Fruit fly (Drosophila melanogaster) whole organism: ENCODE measurements around the gene Trmt61.

Source experiments
- CG8478 ChIP-seq: fragments of >200 bp; optimal IDR thresholded peaks from 2 replicates; lab custom pipeline; 2018; ENCODE audit warnings: inconsistent platforms
- Dll ChIP-seq: fragments of >200 bp; optimal IDR thresholded peaks from 2 replicates; lab custom pipeline; 2017
- EcR ChIP-seq, 2 experiments: fragments of >200 bp; optimal IDR thresholded peaks; 2 replicates each; lab custom pipeline; 2017; ENCODE audit warnings: missing biosample characterization in 2 of 2, missing genetic modification characterization in 2 of 2, missing genetic modification reagents in 2 of 2
- pan ChIP-seq: fragments of >200 bp; optimal IDR thresholded peaks from 2 replicates; lab custom pipeline; 2017
- psq ChIP-seq: fragments of >200 bp; optimal IDR thresholded peaks from 2 replicates; lab custom pipeline; 2017
- usp ChIP-seq: fragments of >200 bp; optimal IDR thresholded peaks from 2 replicates; lab custom pipeline; 2017; ENCODE audit warnings: missing biosample characterization, missing genetic modification characterization, mixed read lengths

DNA sequence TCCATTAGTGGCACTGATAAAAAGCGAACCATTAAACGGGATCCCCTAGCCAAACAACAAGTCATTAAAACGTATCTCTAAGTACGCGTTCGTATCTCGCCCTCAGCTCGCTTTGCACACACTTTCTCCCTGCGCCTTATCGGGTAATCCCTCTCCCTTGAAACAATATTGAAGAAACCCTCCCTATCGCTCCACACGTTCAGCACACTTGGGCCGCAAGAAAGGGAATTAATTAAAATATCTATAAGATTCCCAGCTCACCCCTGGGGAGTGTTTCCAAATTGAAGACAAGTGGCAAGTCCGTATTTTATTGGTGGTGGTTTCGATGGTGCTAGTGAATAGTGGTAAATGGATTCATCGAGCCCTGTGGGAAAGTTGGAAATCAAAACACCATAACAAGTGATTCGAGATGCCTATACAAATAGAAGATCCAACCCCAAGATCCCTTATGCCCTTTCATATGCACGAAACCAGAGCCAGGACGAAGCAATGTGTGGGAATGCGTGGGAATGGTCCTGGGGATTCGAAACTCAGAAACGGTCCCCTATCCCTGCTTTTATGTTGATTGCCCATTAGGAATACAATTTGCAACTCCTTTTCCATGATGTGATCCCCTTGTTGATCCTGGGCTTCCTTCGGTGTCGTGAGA lies 49.4 kb upstream of the Trmt61 start:
- TF ChIP-seq EcR (GFP tag; optimal IDR thresholded peaks at IDR 0.05; lab: Kevin White, UChicago), result no peak
- TF ChIP-seq psq, result no peak
- no peak for TF ChIP-seq usp (GFP tag; lab: Kevin White, UChicago)
- no peak for TF ChIP-seq CG8478 (lab: Kevin White, UChicago)
- no peak for TF ChIP-seq pan (lab: Kevin White, UChicago)
- TF ChIP-seq Dll (lab: Kevin White, UChicago), result no peak
